Worm (Caenorhabditis elegans) whole organism, L4 larva: ENCODE data around the gene ccd-5.

Experiments used
- D1046.2 ChIP-seq: fragments of 200-800 bp; sonication (Bioruptor generic); IDR thresholded peaks from 2 replicates; pipeline ENCODE4 v1.3.6; 2022; ENCODE audit warnings: missing genetic modification characterization, missing compliant biosample characterization
- F10B5.3 ChIP-seq: sonication (generic microtip); optimal IDR thresholded peaks from 2 replicates; lab custom pipeline; 2016; ENCODE audit warnings: mild to moderate bottlenecking, missing genetic modification characterization, missing compliant biosample characterization
- F26F4.8 ChIP-seq: fragments of 200-800 bp; sonication (Bioruptor generic); conservative IDR thresholded peaks from 2 replicates; pipeline ENCODE4 v1.3.6; 2022; ENCODE audit warnings: missing genetic modification characterization, missing compliant biosample characterization
- F37D6.2 ChIP-seq: sonication (generic microtip); optimal IDR thresholded peaks from 2 replicates; lab custom pipeline; 2016; ENCODE audit warnings: mild to moderate bottlenecking, missing genetic modification characterization, missing compliant biosample characterization
- F49E8.2 ChIP-seq: sonication (generic microtip); optimal IDR thresholded peaks from 2 replicates; lab custom pipeline; 2016; ENCODE audit warnings: missing compliant biosample characterization, mild to moderate bottlenecking, missing genetic modification characterization, borderline replicate concordance
- Y105C5A.15 ChIP-seq: fragments of 200-800 bp; sonication (Bioruptor generic); IDR thresholded peaks from 2 replicates; pipeline ENCODE4 v1.3.6; 2022; ENCODE audit warnings: missing genetic modification characterization, missing compliant biosample characterization
- Y48G9A.11 ChIP-seq: fragments of 200-800 bp; sonication (Bioruptor generic); IDR thresholded peaks from 2 replicates; pipeline ENCODE4 v1.3.6; 2022; ENCODE audit warnings: missing genetic modification reagents, missing genetic modification characterization, missing compliant biosample characterization
- aha-1 ChIP-seq: fragments of 150-350 bp; peaks from one replicate; lab custom pipeline; 2014; ENCODE audit warnings: missing biosample characterization, missing genetic modification characterization
- ama-1 ChIP-seq: fragments of 150-350 bp; optimal IDR thresholded peaks from 2 replicates; lab custom pipeline; 2014; ENCODE audit warnings: inconsistent platforms, mixed read lengths
- arid-1 ChIP-seq: fragments of 200-800 bp; sonication (Bioruptor generic); conservative IDR thresholded peaks from 2 replicates; pipeline ENCODE4 v1.3.6; 2022; ENCODE audit warnings: missing genetic modification reagents, missing genetic modification characterization, missing compliant biosample characterization
- ceh-28 ChIP-seq: fragments of 150-350 bp; optimal IDR thresholded peaks from 2 replicates; lab custom pipeline; 2014; ENCODE audit warnings: missing biosample characterization, missing genetic modification reagents, missing genetic modification characterization
- ceh-32 ChIP-seq: sonication (generic microtip); optimal IDR thresholded peaks from 2 replicates; lab custom pipeline; 2016; ENCODE audit warnings: mild to moderate bottlenecking, missing genetic modification characterization, missing compliant biosample characterization; ENCODE audit not compliant: poor library complexity
- ceh-44 ChIP-seq: fragments of 200-800 bp; sonication (Bioruptor generic); IDR thresholded peaks from 2 replicates; pipeline ENCODE4 v1.3.6; 2022; ENCODE audit warnings: missing genetic modification reagents, missing genetic modification characterization, missing compliant biosample characterization
- ceh-82 ChIP-seq: sonication (generic microtip); optimal IDR thresholded peaks from 2 replicates; lab custom pipeline; 2017; ENCODE audit warnings: missing biosample characterization, missing genetic modification characterization
- ces-1 ChIP-seq: fragments of 150-350 bp; sonication (generic microtip); optimal IDR thresholded peaks from 4 replicates; lab custom pipeline; 2014; ENCODE audit warnings: missing biosample characterization, missing genetic modification reagents, missing genetic modification characterization
- ctbp-1 ChIP-seq: fragments of 200-800 bp; sonication (Bioruptor generic); IDR thresholded peaks from 2 replicates; pipeline ENCODE4 v1.3.6; 2022; ENCODE audit warnings: missing genetic modification reagents, missing genetic modification characterization, missing compliant biosample characterization
- daf-16 ChIP-seq, 3 experiments: sonication (generic microtip); optimal IDR thresholded peaks; 2 replicates each; lab custom pipeline; 2016 to 2017; ENCODE audit warnings: missing genetic modification characterization in 3 of 3, missing genetic modification reagents in 3 of 3, mild to moderate bottlenecking in 2 of 3, missing compliant biosample characterization in 2 of 3, missing biosample characterization in 1 of 3, moderate library complexity in 1 of 3
- daf-8 ChIP-seq: fragments of 200-800 bp; sonication (Bioruptor generic); IDR thresholded peaks from 2 replicates; pipeline ENCODE4 v1.3.6; 2022; ENCODE audit warnings: missing genetic modification characterization, missing compliant biosample characterization
- dmd-8 ChIP-seq: fragments of 200-800 bp; sonication (Bioruptor generic); IDR thresholded peaks from 2 replicates; pipeline ENCODE4 v1.3.6; 2022; ENCODE audit warnings: missing genetic modification characterization, missing compliant biosample characterization
- duxl-1 ChIP-seq: sonication (generic microtip); optimal IDR thresholded peaks from 2 replicates; lab custom pipeline; 2016; ENCODE audit warnings: mild to moderate bottlenecking, missing genetic modification characterization, moderate library complexity, missing compliant biosample characterization; ENCODE audit not compliant: poor library complexity
- dve-1 ChIP-seq: sonication (generic microtip); optimal IDR thresholded peaks from 2 replicates; lab custom pipeline; 2017; ENCODE audit warnings: antibody characterized with exemption, mild to moderate bottlenecking, missing genetic modification characterization, missing compliant biosample characterization; ENCODE audit not compliant: insufficient read depth
- egl-43 ChIP-seq: fragments of 200-800 bp; sonication (Bioruptor generic); IDR thresholded peaks from 2 replicates; pipeline ENCODE4 v1.3.6; 2022; ENCODE audit warnings: missing genetic modification reagents, missing genetic modification characterization, missing compliant biosample characterization
- fos-1 ChIP-seq: fragments of 150-350 bp; optimal IDR thresholded peaks from 2 replicates; lab custom pipeline; 2014; ENCODE audit warnings: missing biosample characterization, missing genetic modification characterization
- hif-1 ChIP-seq, 2 experiments: sonication (generic microtip); optimal IDR thresholded peaks; 2 replicates each; lab custom pipeline; 2016 to 2017; ENCODE audit warnings: missing compliant biosample characterization in 2 of 2, missing genetic modification characterization in 2 of 2, missing genetic modification reagents in 2 of 2, missing genotype in 2 of 2, mild to moderate bottlenecking in 1 of 2
- lim-7 ChIP-seq: fragments of 200-800 bp; sonication (Bioruptor generic); IDR thresholded peaks from 2 replicates; pipeline ENCODE4 v1.3.6; 2022; ENCODE audit warnings: missing genetic modification characterization, missing compliant biosample characterization
- lin-13 ChIP-seq: fragments of 150-350 bp; optimal IDR thresholded peaks from 2 replicates; lab custom pipeline; 2014; ENCODE audit warnings: missing biosample characterization, missing genetic modification reagents, missing genetic modification characterization
- lir-3 ChIP-seq: sonication (generic microtip); optimal IDR thresholded peaks from 2 replicates; lab custom pipeline; 2016; ENCODE audit warnings: mild to moderate bottlenecking, missing genetic modification characterization, missing compliant biosample characterization
- mdl-1 ChIP-seq, 2 experiments: fragments of 150-350 bp in 1 of 2; sonication (generic microtip) in 1 of 2; optimal IDR thresholded peaks; 2 replicates each; lab custom pipeline; 2014 to 2017; ENCODE audit warnings: missing biosample characterization in 2 of 2, missing genetic modification characterization in 2 of 2
- mdt-29 ChIP-seq: fragments of 200-800 bp; sonication (Bioruptor generic); IDR thresholded peaks from 2 replicates; pipeline ENCODE4 v1.3.6; 2022; ENCODE audit warnings: missing genetic modification reagents, missing genetic modification characterization, missing compliant biosample characterization
- mes-2 ChIP-seq: sonication (generic microtip); optimal IDR thresholded peaks from 2 replicates; lab custom pipeline; 2016; ENCODE audit warnings: missing genotype, mild to moderate bottlenecking, missing genetic modification characterization, missing compliant biosample characterization; ENCODE audit not compliant: poor library complexity, severe bottlenecking
- mxl-2 ChIP-seq: fragments of 200-800 bp; sonication (Bioruptor generic); conservative IDR thresholded peaks from 2 replicates; pipeline ENCODE4 v1.3.6; 2022; ENCODE audit warnings: missing genetic modification reagents, missing genetic modification characterization, missing compliant biosample characterization
- nhr-102 ChIP-seq: sonication (generic microtip); optimal IDR thresholded peaks from 2 replicates; lab custom pipeline; 2016; ENCODE audit warnings: mild to moderate bottlenecking, missing genetic modification characterization, moderate library complexity, missing compliant biosample characterization
- nhr-11 ChIP-seq: fragments of 150-350 bp; optimal IDR thresholded peaks from 2 replicates; lab custom pipeline; 2014; ENCODE audit warnings: missing biosample characterization, missing genetic modification characterization
- nhr-237 ChIP-seq: sonication (generic microtip); optimal IDR thresholded peaks from 2 replicates; lab custom pipeline; 2017; ENCODE audit warnings: missing biosample characterization, missing genetic modification characterization
- nhr-76 ChIP-seq: fragments of 150-350 bp; optimal IDR thresholded peaks from 2 replicates; lab custom pipeline; 2014; ENCODE audit warnings: missing biosample characterization, missing genetic modification characterization
- pha-4 ChIP-seq, 2 experiments: fragments of 150-350 bp in 1 of 2; fragments of 200-800 bp in 1 of 2; sonication (Bioruptor generic) in 1 of 2; IDR thresholded peaks in 1 of 2; optimal IDR thresholded peaks in 1 of 2; 2 replicates each; pipeline versions ENCODE4 v1.3.6 to Lab custom; 2014 to 2022; ENCODE audit warnings: missing genetic modification characterization in 2 of 2, missing genetic modification reagents in 2 of 2, missing biosample characterization in 1 of 2, missing compliant biosample characterization in 1 of 2
- pqm-1 ChIP-seq: sonication (generic microtip); optimal IDR thresholded peaks from 2 replicates; lab custom pipeline; 2017; ENCODE audit warnings: missing biosample characterization, missing genetic modification characterization
- snpc-1.2 ChIP-seq: fragments of 200-800 bp; sonication (Bioruptor generic); IDR thresholded peaks from 2 replicates; pipeline ENCODE4 v1.3.6; 2022; ENCODE audit warnings: missing genetic modification reagents, missing genetic modification characterization, missing compliant biosample characterization
- snpc-4 ChIP-seq: fragments of 150-350 bp; optimal IDR thresholded peaks from 2 replicates; lab custom pipeline; 2014; ENCODE audit warnings: missing biosample characterization, missing genetic modification characterization
- spr-1 ChIP-seq: sonication (generic microtip); optimal IDR thresholded peaks from 2 replicates; lab custom pipeline; 2016; ENCODE audit warnings: mild to moderate bottlenecking, missing genetic modification characterization, missing compliant biosample characterization
- tra-1 ChIP-seq: fragments of 200-800 bp; sonication (Bioruptor generic); IDR thresholded peaks from 2 replicates; pipeline ENCODE4 v1.3.6; 2022; ENCODE audit warnings: missing genetic modification reagents, missing genetic modification characterization, missing compliant biosample characterization
- vab-7 ChIP-seq: fragments of 200-800 bp; sonication (Bioruptor generic); IDR thresholded peaks from 2 replicates; pipeline ENCODE4 v1.3.6; 2022; ENCODE audit warnings: missing genetic modification reagents, missing genetic modification characterization, missing compliant biosample characterization
- zfp-2 ChIP-seq: sonication (generic microtip); optimal IDR thresholded peaks from 2 replicates; lab custom pipeline; 2016; ENCODE audit warnings: mild to moderate bottlenecking, missing genetic modification characterization, missing compliant biosample characterization
- zip-2 ChIP-seq: fragments of 150-350 bp; optimal IDR thresholded peaks from 2 replicates; lab custom pipeline; 2014; ENCODE audit warnings: missing biosample characterization, missing genetic modification characterization
- ztf-11 ChIP-seq: fragments of 150-350 bp; optimal IDR thresholded peaks from 2 replicates; lab custom pipeline; 2014; ENCODE audit warnings: missing biosample characterization, missing genetic modification characterization

Gene ccd-5

ce11 chrX:2527194-2527593 lies 45.3 kb downstream of the ccd-5 start:
- TF ChIP-seq ceh-44 (GFP tag; lab: Robert Waterston, UW) = no peak

DNA sequence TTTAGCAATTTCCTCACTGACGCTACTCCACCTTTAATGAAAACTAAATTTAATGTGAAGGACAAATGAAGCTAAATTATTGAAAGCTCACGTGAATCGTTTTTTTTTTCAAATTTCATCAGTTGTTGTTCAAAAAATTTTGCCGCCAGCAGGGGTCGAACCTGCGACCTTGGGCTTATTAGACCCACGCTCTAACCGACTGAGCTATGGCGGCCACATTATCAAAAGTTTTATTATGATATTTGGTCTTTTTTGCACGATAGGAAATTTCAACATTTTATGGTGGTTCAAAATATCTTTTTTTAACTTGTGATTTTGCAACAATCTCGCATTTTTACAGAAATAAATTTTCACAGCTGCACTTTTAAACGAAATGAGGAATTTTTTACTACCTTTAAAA lies 46.4 kb downstream of the ccd-5 start:
- TF ChIP-seq spr-1 (tag; lab: Kevin White, UChicago) = no peak
- no peak for TF ChIP-seq lin-13 (GFP tag; lab: Kevin White, UChicago)
- TF ChIP-seq nhr-102 (tag; lab: Kevin White, UChicago) = no peak
- no peak for TF ChIP-seq D1046.2 (GFP tag; lab: Robert Waterston, UW)
- TF ChIP-seq fos-1 (tag; lab: Kevin White, UChicago) = no peak
- no peak for TF ChIP-seq ceh-28 (tag; lab: Kevin White, UChicago)
- no peak for TF ChIP-seq ztf-11 (tag; lab: Kevin White, UChicago)
- TF ChIP-seq zip-2 = no peak
- TF ChIP-seq nhr-76 (tag; lab: Kevin White, UChicago) = no peak
- no peak for TF ChIP-seq pqm-1 (tag; lab: Kevin White, UChicago)
- TF ChIP-seq daf-16 (GFP tag; optimal IDR thresholded peaks at IDR 0.05; lab: Kevin White, UChicago) = peak in 1 of 2 experiments; percentile 8
- TF ChIP-seq daf-16 (tag; optimal IDR thresholded peaks at IDR 0.05; lab: Kevin White, UChicago) = peak; percentile 29
- no peak for TF ChIP-seq mes-2 (tag; lab: Kevin White, UChicago)
- TF ChIP-seq nhr-11 (tag; lab: Kevin White, UChicago) = no peak
- 0 out of 2 replicates have a peak, but pooled peaks have one; percentile 32 for TF ChIP-seq vab-7
- no peak for TF ChIP-seq Y105C5A.15 (GFP tag; lab: Robert Waterston, UW)
- no peak for TF ChIP-seq daf-8 (GFP tag; lab: Robert Waterston, UW)
- TF ChIP-seq hif-1 (tag; optimal IDR thresholded peaks at IDR 0.05; lab: Kevin White, UChicago) = no peak
- TF ChIP-seq Y48G9A.11 = 0 out of 2 replicates have a peak, but pooled peaks have one; percentile 15
- peak; percentile 86 for TF ChIP-seq aha-1
- TF ChIP-seq mxl-2 (GFP tag; lab: Robert Waterston, UW) = 0 out of 2 replicates have a peak, but pooled peaks have one; percentile 25
- TF ChIP-seq dve-1 (tag; lab: Kevin White, UChicago) = no peak
- no peak for TF ChIP-seq dmd-8 (GFP tag; lab: Robert Waterston, UW)
- peak; percentile 52; the same call in 1 of the 2 replicates for TF ChIP-seq snpc-1.2
- TF ChIP-seq nhr-237 (tag; lab: Kevin White, UChicago) = no peak
- TF ChIP-seq ctbp-1 = no peak
- no peak for TF ChIP-seq zfp-2 (tag; lab: Kevin White, UChicago)
- peak; percentile 44; the same call in 1 of the 2 replicates for TF ChIP-seq arid-1 (GFP tag; lab: Robert Waterston, UW)
- TF ChIP-seq F26F4.8 (GFP tag; lab: Robert Waterston, UW) = 0 out of 2 replicates have a peak, but pooled peaks have one; percentile 9
- peak; percentile 32; the same call in 1 of the 2 replicates for TF ChIP-seq ceh-44 (GFP tag; lab: Robert Waterston, UW)
- no peak for TF ChIP-seq ceh-32 (tag; lab: Kevin White, UChicago)
- no peak for TF ChIP-seq mdt-29 (GFP tag; lab: Robert Waterston, UW)
- TF ChIP-seq mdl-1 (tag; optimal IDR thresholded peaks at IDR 0.05; lab: Kevin White, UChicago) = no peak
- TF ChIP-seq lim-7 = peak; percentile 71
- no peak for TF ChIP-seq F10B5.3 (tag; lab: Kevin White, UChicago)
- TF ChIP-seq lir-3 (tag; lab: Kevin White, UChicago) = no peak
- peak; percentile 27 for TF ChIP-seq duxl-1 (tag; lab: Kevin White, UChicago)
- no peak for TF ChIP-seq ceh-82 (tag; lab: Kevin White, UChicago)
- no peak for TF ChIP-seq ama-1 (lab: Kevin White, UChicago)
- peak; percentile 76; the same call in 1 of the 2 replicates for TF ChIP-seq pha-4 (GFP tag; IDR thresholded peaks at IDR 0.05; lab: Robert Waterston, UW)
- TF ChIP-seq pha-4 (tag; optimal IDR thresholded peaks at IDR 0.05; lab: Kevin White, UChicago) = no peak
- TF ChIP-seq snpc-4 (tag; lab: Kevin White, UChicago) = no peak
- no peak for TF ChIP-seq F37D6.2 (tag; lab: Kevin White, UChicago)
- peak; percentile 47; the same call in 1 of the 2 replicates for TF ChIP-seq egl-43 (GFP tag; lab: Robert Waterston, UW)
- 0 out of 2 replicates have a peak, but pooled peaks have one; percentile 35 for TF ChIP-seq tra-1 (GFP tag; lab: Robert Waterston, UW)
- no peak for TF ChIP-seq ces-1 (GFP tag; lab: Kevin White, UChicago)
- TF ChIP-seq F49E8.2 (tag; lab: Kevin White, UChicago) = no peak
- TF ChIP-seq, all 104 proteins: peak for 14
